Worm (Caenorhabditis elegans): ENCODE measurements around the gene cee-1.

DNA sequence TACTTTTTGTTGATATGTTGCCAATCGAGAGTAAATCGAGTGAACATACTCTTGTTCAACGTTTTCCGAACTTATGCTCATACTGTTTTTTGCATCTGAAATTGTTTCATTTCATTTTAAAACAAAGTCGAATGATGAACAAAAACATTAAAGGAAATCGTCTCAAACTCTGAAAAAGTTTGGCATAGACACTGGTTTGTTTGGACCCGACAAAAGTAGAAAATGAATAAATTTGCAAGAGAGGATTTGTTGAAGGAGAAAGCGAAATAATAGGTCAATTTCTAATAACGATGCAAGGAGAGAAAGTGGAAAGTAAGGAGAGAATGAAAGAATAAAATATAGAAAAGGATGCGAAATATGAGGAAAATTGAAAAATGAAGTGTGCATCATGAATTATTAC is 37.8 kb upstream of the cee-1 start, which contains the start of gene C35D10.12:
- TF ChIP-seq nhr-28 (tag; optimal IDR thresholded peaks at IDR 0.05) (no peak), tbx-8 (GFP tag; optimal IDR thresholded peaks at IDR 0.05) (no peak), zip-8 (tag; optimal IDR thresholded peaks at IDR 0.05) (no peak), bed-3 (GFP tag; optimal IDR thresholded peaks at IDR 0.05) (no peak), drap-1 (GFP tag; optimal IDR thresholded peaks at IDR 0.05) (no peak), pha-4 (tag; optimal IDR thresholded peaks at IDR 0.05) (no peak), unc-62 (GFP tag; optimal IDR thresholded peaks at IDR 0.05) (no peak), cnd-1 (tag; optimal IDR thresholded peaks at IDR 0.05) (no peak)

Measured in whole organism, mixed stage, embryonic.